Fruit fly (Drosophila melanogaster) whole organism, prepupa: ENCODE results near the gene Cyp4ac3.

ENCODE experiments used
- CG16779 ChIP-seq: fragments of 200-800 bp; sonication (Bioruptor generic); optimal IDR thresholded peaks from 3 replicates; lab custom pipeline; 2017; ENCODE audit warnings: missing biosample characterization, mild to moderate bottlenecking, missing genetic modification characterization
- CG32006 ChIP-seq: fragments of 200-800 bp; sonication (Bioruptor generic); optimal IDR thresholded peaks from 3 replicates; lab custom pipeline; 2017; ENCODE audit warnings: missing biosample characterization, mild to moderate bottlenecking, missing genetic modification characterization
- Eip78C ChIP-seq: fragments of 200-800 bp; sonication (Bioruptor generic); peaks from one replicate; lab custom pipeline; 2016; ENCODE audit warnings: missing biosample characterization, missing genetic modification characterization
- OdsH ChIP-seq: fragments of 200-800 bp; sonication (Bioruptor generic); optimal IDR thresholded peaks from 3 replicates; lab custom pipeline; 2016; ENCODE audit warnings: missing biosample characterization, missing genetic modification characterization
- Sox102F ChIP-seq: fragments of 200-800 bp; sonication (Bioruptor generic); optimal IDR thresholded peaks from 2 replicates; lab custom pipeline; 2016; ENCODE audit warnings: missing biosample characterization, mild to moderate bottlenecking, missing genetic modification characterization
- cyc ChIP-seq: fragments of 200-800 bp; sonication (Bioruptor generic); optimal IDR thresholded peaks from 3 replicates; lab custom pipeline; 2016; ENCODE audit warnings: missing biosample characterization, missing genetic modification characterization
- fd59A ChIP-seq: fragments of 200-800 bp; sonication (Bioruptor generic); optimal IDR thresholded peaks from 2 replicates; lab custom pipeline; 2017; ENCODE audit warnings: missing biosample characterization, mild to moderate bottlenecking, missing genetic modification characterization, missing genetic modification reagents
- spab ChIP-seq: fragments of 200-800 bp; sonication (Bioruptor generic); optimal IDR thresholded peaks from 2 replicates; lab custom pipeline; 2017; ENCODE audit warnings: missing biosample characterization, mild to moderate bottlenecking, missing genetic modification characterization, missing genetic modification reagents
- topi ChIP-seq: fragments of 200-800 bp; sonication (Bioruptor generic); optimal IDR thresholded peaks from 3 replicates; lab custom pipeline; 2016; ENCODE audit warnings: missing biosample characterization, missing genetic modification characterization

DNA sequence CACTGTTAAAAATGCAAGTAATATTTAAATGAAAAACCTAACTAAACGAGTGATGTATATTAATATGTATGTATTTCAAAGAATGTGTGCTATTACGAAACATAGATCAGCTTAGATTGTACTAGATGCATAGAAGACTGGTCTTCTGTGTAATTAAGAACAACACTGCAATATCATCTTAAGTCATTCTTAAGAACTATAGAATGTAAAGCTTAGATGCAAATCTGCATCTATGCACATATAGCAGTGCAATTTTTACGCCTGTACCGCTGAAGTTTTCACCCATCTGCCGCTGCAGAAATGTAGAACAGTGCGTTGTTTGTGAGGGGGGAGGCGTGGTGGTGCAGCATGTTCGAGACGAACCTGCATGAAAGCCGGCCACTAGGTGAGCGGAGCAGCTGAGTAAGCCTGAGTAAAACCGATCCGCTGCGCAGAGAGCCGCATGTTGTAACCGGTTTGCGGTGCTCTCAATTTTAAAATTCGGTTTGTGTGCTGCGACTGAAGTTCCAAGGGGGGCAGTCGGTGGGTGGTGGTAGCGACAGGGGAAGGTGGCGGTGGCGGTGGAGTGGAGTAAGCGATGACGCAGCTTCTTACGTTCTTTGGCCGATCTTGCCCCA is 28.5 kb downstream of the Cyp4ac3 start:
- peak; percentile 98 for TF ChIP-seq Eip78C
- TF ChIP-seq CG32006 (GFP tag; lab: Kevin White, UChicago) = peak; percentile 83
- TF ChIP-seq spab = peak; percentile 93
- peak; percentile 83 for TF ChIP-seq OdsH (GFP tag; lab: Kevin White, UChicago)
- peak; percentile 91 for TF ChIP-seq fd59A (GFP tag; lab: Kevin White, UChicago)
- peak; percentile 80 for TF ChIP-seq topi (GFP tag; lab: Kevin White, UChicago)
- peak; percentile 50 for TF ChIP-seq cyc
- TF ChIP-seq CG16779 (tag; lab: Kevin White, UChicago) = peak; percentile 35
- peak; percentile 39 for TF ChIP-seq Sox102F (GFP tag; lab: Kevin White, UChicago)
